Fruit fly (Drosophila melanogaster) whole organism, embryonic: ENCODE results near the gene CG32248.

Experiments used
- Atf-2 ChIP-seq: fragments of 200-800 bp; sonication (Bioruptor generic); optimal IDR thresholded peaks from 2 replicates; lab custom pipeline; 2016; ENCODE audit warnings: missing biosample characterization, missing genetic modification characterization
- CG10147 ChIP-seq: fragments of 200-800 bp; sonication (Bioruptor generic); optimal IDR thresholded peaks from 2 replicates; lab custom pipeline; 2019; ENCODE audit warnings: missing biosample characterization, mild to moderate bottlenecking, missing genetic modification characterization, moderate library complexity
- CG10565 ChIP-seq: fragments of 200-800 bp; sonication (Bioruptor generic); optimal IDR thresholded peaks from 3 replicates; lab custom pipeline; 2016; ENCODE audit warnings: missing biosample characterization, mild to moderate bottlenecking, missing genetic modification characterization
- CG11247 ChIP-seq: fragments of 200-800 bp; sonication (Bioruptor generic); IDR thresholded peaks from 2 replicates; pipeline ENCODE4 v1.3.6; 2022; ENCODE audit warnings: missing biosample characterization, missing genetic modification characterization
- CG11560 ChIP-seq: fragments of 200-800 bp; sonication (Bioruptor generic); IDR thresholded peaks from 3 replicates; pipeline ENCODE4 v1.3.6; 2022; ENCODE audit warnings: missing biosample characterization, missing genetic modification characterization
- CG14441 ChIP-seq: fragments of 200-800 bp; sonication (Bioruptor generic); IDR thresholded peaks from 2 replicates; pipeline ENCODE4 v1.3.6; 2022; ENCODE audit warnings: missing biosample characterization, missing genetic modification characterization
- CG15073 ChIP-seq: fragments of 200-800 bp; sonication (Bioruptor generic); optimal IDR thresholded peaks from 2 replicates; lab custom pipeline; 2016; ENCODE audit warnings: missing biosample characterization, missing genetic modification characterization
- CG15601 ChIP-seq: fragments of 200-800 bp; sonication (Bioruptor generic); optimal IDR thresholded peaks from 3 replicates; lab custom pipeline; 2019; ENCODE audit warnings: missing biosample characterization, mild to moderate bottlenecking, missing genetic modification characterization, moderate library complexity
- CG17328 ChIP-seq: fragments of 200-800 bp; sonication (Bioruptor generic); IDR thresholded peaks from 2 replicates; pipeline ENCODE4 v1.3.6; 2022; ENCODE audit warnings: missing biosample characterization, missing genetic modification characterization
- CG17568 ChIP-seq: fragments of 200-800 bp; sonication (Bioruptor generic); optimal IDR thresholded peaks from 2 replicates; lab custom pipeline; 2018; ENCODE audit warnings: missing biosample characterization, mild to moderate bottlenecking, missing genetic modification characterization, moderate library complexity
- CG42726 ChIP-seq: fragments of 200-800 bp; sonication (Bioruptor generic); IDR thresholded peaks from 2 replicates; pipeline ENCODE4 v1.3.6; 2022; ENCODE audit warnings: missing biosample characterization, missing genetic modification characterization; ENCODE audit not compliant: partially characterized antibody
- CG4282 ChIP-seq: fragments of 200-800 bp; sonication (Bioruptor generic); optimal IDR thresholded peaks from 2 replicates; lab custom pipeline; 2016; ENCODE audit warnings: missing biosample characterization, missing genetic modification characterization
- CG43689 ChIP-seq: fragments of 200-800 bp; sonication (Bioruptor generic); IDR thresholded peaks from 2 replicates; pipeline ENCODE4 v1.3.6; 2022; ENCODE audit warnings: missing biosample characterization, missing genetic modification characterization
- CG4854 ChIP-seq: fragments of 200-800 bp; sonication (Bioruptor generic); optimal IDR thresholded peaks from 2 replicates; lab custom pipeline; 2016; ENCODE audit warnings: missing biosample characterization, missing genetic modification characterization, inconsistent platforms
- CG8089 ChIP-seq: fragments of 200-800 bp; sonication (Bioruptor generic); optimal IDR thresholded peaks from 3 replicates; lab custom pipeline; 2016; ENCODE audit warnings: missing biosample characterization, missing genetic modification characterization
- CG9817 ChIP-seq: fragments of 200-800 bp; sonication (Bioruptor generic); optimal IDR thresholded peaks from 2 replicates; lab custom pipeline; 2018; ENCODE audit warnings: missing biosample characterization, mild to moderate bottlenecking, missing genetic modification characterization, moderate library complexity
- CG9876 ChIP-seq: fragments of 200-800 bp; sonication (Bioruptor generic); optimal IDR thresholded peaks from 2 replicates; lab custom pipeline; 2016; ENCODE audit warnings: missing biosample characterization, missing genetic modification characterization
- Dad ChIP-seq: fragments of 200-800 bp; sonication (Bioruptor generic); optimal IDR thresholded peaks from 3 replicates; lab custom pipeline; 2016; ENCODE audit warnings: missing biosample characterization, missing genetic modification characterization
- Deaf1 ChIP-seq: fragments of 200-800 bp; optimal IDR thresholded peaks from 3 replicates; lab custom pipeline; 2019; ENCODE audit warnings: missing biosample characterization, mild to moderate bottlenecking, missing genetic modification characterization, moderate library complexity
- Dfd ChIP-seq, 2 experiments: fragments of >200 bp; optimal IDR thresholded peaks; 2 replicates each; lab custom pipeline; 2017; ENCODE audit warnings: missing biosample characterization in 2 of 2, missing genetic modification characterization in 2 of 2
- Doc2 ChIP-seq: fragments of 200-800 bp; sonication (Bioruptor generic); IDR thresholded peaks from 2 replicates; pipeline ENCODE4 v1.3.6; 2022; ENCODE audit warnings: missing biosample characterization, missing genetic modification characterization
- Dp ChIP-seq: fragments of 200-800 bp; sonication (Bioruptor generic); optimal IDR thresholded peaks from 2 replicates; lab custom pipeline; 2018; ENCODE audit warnings: missing biosample characterization, mild to moderate bottlenecking, missing genetic modification characterization, moderate library complexity
- ERR ChIP-seq: fragments of 200-800 bp; sonication (Bioruptor generic); optimal IDR thresholded peaks from 2 replicates; lab custom pipeline; 2016; ENCODE audit warnings: missing biosample characterization, missing genetic modification characterization
- Eip74EF ChIP-seq, 2 experiments: fragments of 200-800 bp in 1 of 2; fragments of >200 bp in 1 of 2; sonication (Bioruptor generic) in 1 of 2; optimal IDR thresholded peaks; 2 replicates each; lab custom pipeline; 2017 to 2019; ENCODE audit warnings: missing biosample characterization in 2 of 2, missing genetic modification characterization in 2 of 2, mild to moderate bottlenecking in 1 of 2, moderate library complexity in 1 of 2
- Fer3 ChIP-seq: fragments of 200-800 bp; sonication (Bioruptor generic); optimal IDR thresholded peaks from 2 replicates; lab custom pipeline; 2018; ENCODE audit warnings: missing biosample characterization, mild to moderate bottlenecking, missing genetic modification characterization, moderate library complexity
- H15 ChIP-seq: fragments of 200-800 bp; sonication (Bioruptor generic); IDR thresholded peaks from 3 replicates; pipeline ENCODE4 v1.3.6; 2022; ENCODE audit warnings: missing biosample characterization, missing genetic modification characterization
- Hr39 ChIP-seq: fragments of >200 bp; optimal IDR thresholded peaks from 2 replicates; lab custom pipeline; 2017
- MESR4 ChIP-seq: fragments of 200-800 bp; sonication (Bioruptor generic); optimal IDR thresholded peaks from 2 replicates; lab custom pipeline; 2018; ENCODE audit warnings: missing biosample characterization, mild to moderate bottlenecking, missing genetic modification characterization, moderate library complexity
- Max ChIP-seq: fragments of 200-800 bp; sonication (Bioruptor generic); optimal IDR thresholded peaks from 2 replicates; lab custom pipeline; 2016; ENCODE audit warnings: missing biosample characterization, mild to moderate bottlenecking, missing genetic modification characterization
- Nf-YA ChIP-seq: fragments of 200-800 bp; sonication (Bioruptor generic); IDR thresholded peaks from 2 replicates; pipeline ENCODE4 v1.3.6; 2022; ENCODE audit warnings: missing biosample characterization, missing genetic modification characterization
- Nf-YB ChIP-seq: fragments of 200-800 bp; sonication (Bioruptor generic); optimal IDR thresholded peaks from 3 replicates; lab custom pipeline; 2019; ENCODE audit warnings: missing biosample characterization, mild to moderate bottlenecking, missing genetic modification characterization, moderate library complexity
- Oli ChIP-seq: fragments of 200-800 bp; sonication (Bioruptor generic); optimal IDR thresholded peaks from 2 replicates; lab custom pipeline; 2018; ENCODE audit warnings: missing biosample characterization, mild to moderate bottlenecking, missing genetic modification characterization, moderate library complexity
- Tbp ChIP-seq: fragments of >200 bp; optimal IDR thresholded peaks from 2 replicates; lab custom pipeline; 2018; ENCODE audit warnings: missing biosample characterization, missing genetic modification characterization
- amos ChIP-seq: fragments of 200-800 bp; sonication (Bioruptor generic); IDR thresholded peaks from 2 replicates; pipeline ENCODE4 v1.3.6; 2022; ENCODE audit warnings: missing biosample characterization, missing genetic modification characterization; ENCODE audit not compliant: partially characterized antibody
- az2 ChIP-seq: fragments of 200-800 bp; sonication (Bioruptor generic); optimal IDR thresholded peaks from 3 replicates; lab custom pipeline; 2016; ENCODE audit warnings: missing biosample characterization, missing genetic modification characterization
- bcd ChIP-seq: fragments of 200-800 bp; sonication (Bioruptor generic); optimal IDR thresholded peaks from 2 replicates; lab custom pipeline; 2017; ENCODE audit warnings: missing biosample characterization, mild to moderate bottlenecking, missing genetic modification characterization
- chinmo ChIP-seq: fragments of 200-800 bp; sonication (Bioruptor generic); IDR thresholded peaks from 4 replicates; pipeline ENCODE4 v1.3.6; 2022; ENCODE audit warnings: missing biosample characterization, missing genetic modification characterization; ENCODE audit not compliant: partially characterized antibody
- ham ChIP-seq: fragments of 200-800 bp; sonication (Bioruptor generic); IDR thresholded peaks from 2 replicates; pipeline ENCODE4 v1.3.6; 2022; ENCODE audit warnings: missing biosample characterization, missing genetic modification characterization
- hbn ChIP-seq: fragments of 200-800 bp; sonication (Bioruptor generic); IDR thresholded peaks from 2 replicates; pipeline ENCODE4 v1.3.6; 2022; ENCODE audit warnings: missing biosample characterization, missing genetic modification characterization; ENCODE audit not compliant: partially characterized antibody
- ind ChIP-seq: fragments of 200-800 bp; sonication (Bioruptor generic); optimal IDR thresholded peaks from 3 replicates; lab custom pipeline; 2016; ENCODE audit warnings: missing biosample characterization, missing genetic modification characterization
- inv ChIP-seq: fragments of 200-800 bp; sonication (Bioruptor generic); IDR thresholded peaks from 2 replicates; pipeline ENCODE4 v1.3.6; 2022; ENCODE audit warnings: missing biosample characterization, missing genetic modification characterization; ENCODE audit not compliant: partially characterized antibody
- klu ChIP-seq: fragments of 200-800 bp; sonication (Bioruptor generic); IDR thresholded peaks from 2 replicates; pipeline ENCODE4 v1.3.6; 2022; ENCODE audit warnings: missing biosample characterization, missing genetic modification characterization
- onecut ChIP-seq: fragments of 200-800 bp; sonication (Bioruptor generic); IDR thresholded peaks from 2 replicates; pipeline ENCODE4 v1.3.6; 2022; ENCODE audit warnings: missing biosample characterization, missing genetic modification characterization
- pan ChIP-seq, 4 experiments: fragments of >200 bp in 3 of 4; fragments of 200-800 bp in 1 of 4; sonication (Bioruptor generic) in 1 of 4; optimal IDR thresholded peaks in 3 of 4; IDR thresholded peaks in 1 of 4; 2 replicates each; pipeline versions ENCODE4 v1.3.6 to Lab custom; 2017 to 2022; ENCODE audit warnings: missing biosample characterization in 2 of 4, missing genetic modification characterization in 2 of 4, mixed read lengths in 1 of 4
- peb ChIP-seq: fragments of 200-800 bp; sonication (Bioruptor generic); IDR thresholded peaks from 2 replicates; pipeline ENCODE4 v1.3.6; 2022; ENCODE audit warnings: missing biosample characterization, missing genetic modification characterization
- seq ChIP-seq: fragments of 200-800 bp; sonication (Bioruptor generic); IDR thresholded peaks from 2 replicates; pipeline ENCODE4 v1.3.6; 2022; ENCODE audit warnings: missing biosample characterization, missing genetic modification characterization
- slp2 ChIP-seq: fragments of 200-800 bp; sonication (Bioruptor generic); optimal IDR thresholded peaks from 2 replicates; lab custom pipeline; 2016; ENCODE audit warnings: missing biosample characterization, missing genetic modification characterization
- sna ChIP-seq: fragments of 200-800 bp; sonication (Bioruptor generic); IDR thresholded peaks from 2 replicates; pipeline ENCODE4 v1.3.6; 2022; ENCODE audit warnings: missing biosample characterization, missing genetic modification characterization; ENCODE audit not compliant: partially characterized antibody
- tap ChIP-seq: fragments of 200-800 bp; optimal IDR thresholded peaks from 3 replicates; lab custom pipeline; 2019; ENCODE audit warnings: missing biosample characterization, mild to moderate bottlenecking, missing genetic modification characterization, moderate library complexity
- unc-4 ChIP-seq: fragments of 200-800 bp; sonication (Bioruptor generic); IDR thresholded peaks from 2 replicates; pipeline ENCODE4 v1.3.6; 2022; ENCODE audit warnings: missing biosample characterization, missing genetic modification characterization; ENCODE audit not compliant: partially characterized antibody

The CG32248 gene

dm6 chr3L:4490702-4491243, 19.2 kb downstream of the CG32248 start, which contains the start of gene CG13722:
CG13722 (minus strand) TSS chr3L:4490963.
- TF ChIP-seq CG14441 (GFP tag; lab: Robert Waterston, UW) (peak; percentile 16; the same call in 1 of the 2 replicates), CG17568 (GFP tag; lab: Kevin White, UChicago) (no peak), CG9817 (tag; lab: Kevin White, UChicago) (no peak), ind (GFP tag; lab: Kevin White, UChicago) (no peak), CG15601 (tag; lab: Kevin White, UChicago) (no peak), Atf-2 (GFP tag; lab: Kevin White, UChicago) (no peak), CG42726 (GFP tag; lab: Robert Waterston, UW) (no peak), CG11247 (GFP tag; lab: Robert Waterston, UW) (no peak), ERR (no peak), CG15073 (GFP tag; lab: Kevin White, UChicago) (no peak), inv (no peak), CG10565 (GFP tag; lab: Kevin White, UChicago) (no peak), CG10147 (GFP tag; lab: Kevin White, UChicago) (no peak), Nf-YA (GFP tag; lab: Robert Waterston, UW) (no peak), Oli (no peak), CG43689 (GFP tag; lab: Robert Waterston, UW) (no peak), Dp (GFP tag; lab: Kevin White, UChicago) (no peak), bcd (GFP tag; lab: Kevin White, UChicago) (no peak), klu (GFP tag; lab: Robert Waterston, UW) (no peak), Dad (GFP tag; lab: Kevin White, UChicago) (no peak), az2 (GFP tag; lab: Kevin White, UChicago) (no peak), CG8089 (GFP tag; lab: Kevin White, UChicago) (no peak), Deaf1 (peak; percentile 93), sna (GFP tag; lab: Robert Waterston, UW) (0 out of 2 replicates have a peak, but pooled peaks have one; percentile 18), Hr39 (no peak), amos (GFP tag; lab: Robert Waterston, UW) (no peak), CG17328 (GFP tag; lab: Robert Waterston, UW) (no peak), seq (GFP tag; lab: Robert Waterston, UW) (no peak), slp2 (GFP tag; lab: Kevin White, UChicago) (no peak), CG9876 (no peak), Doc2 (no peak), H15 (GFP tag; lab: Robert Waterston, UW) (0 out of 3 replicates have a peak, but pooled peaks have one; percentile 34), Tbp (GFP tag; lab: Kevin White, UChicago) (no peak), pan (optimal IDR thresholded peaks at IDR 0.05; lab: Kevin White, UChicago) (no peak), pan (GFP tag; optimal IDR thresholded peaks at IDR 0.05 in 1 of 2, IDR thresholded peaks at IDR 0.05 in 1 of 2) (peak in 1 of 2 experiments; percentile 15), CG4282 (GFP tag; lab: Kevin White, UChicago) (no peak), peb (GFP tag; lab: Robert Waterston, UW) (no peak), ham (no peak), tap (no peak), MESR4 (GFP tag; lab: Kevin White, UChicago) (no peak), Eip74EF (GFP tag; optimal IDR thresholded peaks at IDR 0.05; lab: Kevin White, UChicago) (no peak), onecut (no peak), CG11560 (tag; lab: Robert Waterston, UW) (no peak), Max (GFP tag; lab: Kevin White, UChicago) (no peak), unc-4 (GFP tag; lab: Robert Waterston, UW) (no peak), Dfd (GFP tag; optimal IDR thresholded peaks at IDR 0.05; lab: Kevin White, UChicago) (no peak), hbn (GFP tag; lab: Robert Waterston, UW) (no peak), chinmo (0 out of 4 replicates have a peak, but pooled peaks have one; percentile 64), Fer3 (tag; lab: Kevin White, UChicago) (no peak), Nf-YB (GFP tag; lab: Kevin White, UChicago) (no peak), CG4854 (GFP tag; lab: Kevin White, UChicago) (no peak)
